Worm (Caenorhabditis elegans) whole organism, mixed stage, embryonic: Measurements from ENCODE around the gene srx-62.

ENCODE experiments used
- M03D4.4 ChIP-seq: sonication (generic microtip); optimal IDR thresholded peaks from 2 replicates; lab custom pipeline; 2017; ENCODE audit warnings: mild to moderate bottlenecking, missing genetic modification characterization, missing compliant biosample characterization
- bed-3 ChIP-seq: fragments of 200-800 bp; sonication (Bioruptor generic); optimal IDR thresholded peaks from 3 replicates; lab custom pipeline; 2018; ENCODE audit warnings: mild to moderate bottlenecking, missing genetic modification characterization, moderate library complexity, missing compliant biosample characterization
- blmp-1 ChIP-seq: fragments of 150-350 bp; optimal IDR thresholded peaks from 2 replicates; lab custom pipeline; 2014; ENCODE audit warnings: missing biosample characterization, missing genetic modification characterization
- ceh-39 ChIP-seq: fragments of 150-350 bp; optimal IDR thresholded peaks from 2 replicates; lab custom pipeline; 2014; ENCODE audit warnings: missing biosample characterization, missing genetic modification characterization
- ceh-43 ChIP-seq: fragments of 200-800 bp; sonication (Bioruptor generic); optimal IDR thresholded peaks from 2 replicates; lab custom pipeline; 2018; ENCODE audit warnings: mild to moderate bottlenecking, missing genetic modification characterization, moderate library complexity, missing compliant biosample characterization
- ceh-83 ChIP-seq: fragments of 200-800 bp; sonication (Bioruptor generic); optimal IDR thresholded peaks from 2 replicates; lab custom pipeline; 2018; ENCODE audit warnings: mild to moderate bottlenecking, missing genetic modification characterization, missing compliant biosample characterization
- ces-1 ChIP-seq: fragments of 150-350 bp; optimal IDR thresholded peaks from 2 replicates; lab custom pipeline; 2014; ENCODE audit warnings: missing biosample characterization, missing genetic modification reagents, missing genetic modification characterization
- cnd-1 ChIP-seq: fragments of 200-800 bp; sonication (Bioruptor generic); optimal IDR thresholded peaks from 2 replicates; lab custom pipeline; 2018; ENCODE audit warnings: mild to moderate bottlenecking, missing genetic modification characterization, missing compliant biosample characterization
- drap-1 ChIP-seq: fragments of 200-800 bp; sonication (Bioruptor generic); optimal IDR thresholded peaks from 3 replicates; lab custom pipeline; 2018; ENCODE audit warnings: mild to moderate bottlenecking, missing genetic modification characterization, missing compliant biosample characterization
- elt-3 ChIP-seq: fragments of 150-350 bp; optimal IDR thresholded peaks from 2 replicates; lab custom pipeline; 2014; ENCODE audit warnings: missing biosample characterization, missing genetic modification characterization
- flh-1 ChIP-seq: fragments of 200-800 bp; sonication (Bioruptor generic); optimal IDR thresholded peaks from 2 replicates; lab custom pipeline; 2018; ENCODE audit warnings: mild to moderate bottlenecking, missing genetic modification characterization, moderate library complexity, missing compliant biosample characterization
- ham-2 ChIP-seq: fragments of 200-800 bp; sonication (Bioruptor generic); optimal IDR thresholded peaks from 2 replicates; lab custom pipeline; 2018; ENCODE audit warnings: mild to moderate bottlenecking, missing genetic modification characterization, missing compliant biosample characterization
- hlh-1 ChIP-seq: fragments of 150-350 bp; optimal IDR thresholded peaks from 2 replicates; lab custom pipeline; 2014; ENCODE audit warnings: missing biosample characterization, missing genetic modification reagents, missing genetic modification characterization
- lin-32 ChIP-seq: fragments of 200-800 bp; sonication (Bioruptor generic); optimal IDR thresholded peaks from 2 replicates; lab custom pipeline; 2018; ENCODE audit warnings: mild to moderate bottlenecking, missing genetic modification characterization, missing compliant biosample characterization
- lsy-2 ChIP-seq: fragments of 150-350 bp; optimal IDR thresholded peaks from 2 replicates; lab custom pipeline; 2014; ENCODE audit warnings: missing biosample characterization, missing genetic modification characterization
- mab-5 ChIP-seq: fragments of 150-350 bp; optimal IDR thresholded peaks from 2 replicates; lab custom pipeline; 2014; ENCODE audit warnings: missing biosample characterization, missing genetic modification characterization
- mep-1 ChIP-seq: fragments of 150-350 bp; optimal IDR thresholded peaks from 2 replicates; lab custom pipeline; 2017; ENCODE audit warnings: missing biosample characterization, missing genetic modification reagents, missing genetic modification characterization, inconsistent platforms
- mls-2 ChIP-seq: sonication (generic microtip); optimal IDR thresholded peaks from 2 replicates; lab custom pipeline; 2016; ENCODE audit warnings: mild to moderate bottlenecking, missing genetic modification characterization, moderate library complexity, missing compliant biosample characterization
- nhr-12 ChIP-seq: fragments of 150-350 bp; optimal IDR thresholded peaks from 2 replicates; lab custom pipeline; 2014; ENCODE audit warnings: missing biosample characterization, missing genetic modification characterization
- nhr-2 ChIP-seq: fragments of 150-350 bp; optimal IDR thresholded peaks from 2 replicates; lab custom pipeline; 2014; ENCODE audit warnings: missing biosample characterization, missing genetic modification characterization
- nhr-237 ChIP-seq: fragments of 150-350 bp; optimal IDR thresholded peaks from 2 replicates; lab custom pipeline; 2014; ENCODE audit warnings: missing biosample characterization, missing genetic modification characterization
- nhr-28 ChIP-seq: fragments of 150-350 bp; optimal IDR thresholded peaks from 2 replicates; lab custom pipeline; 2014; ENCODE audit warnings: missing biosample characterization, missing genetic modification characterization
- nhr-76 ChIP-seq: sonication (generic microtip); optimal IDR thresholded peaks from 2 replicates; lab custom pipeline; 2017; ENCODE audit warnings: missing biosample characterization, missing genetic modification characterization
- pha-4 ChIP-seq: fragments of 150-350 bp; optimal IDR thresholded peaks from 2 replicates; lab custom pipeline; 2018; ENCODE audit warnings: missing biosample characterization, missing genetic modification reagents, missing genetic modification characterization
- sem-2 ChIP-seq: fragments of 200-800 bp; sonication (Bioruptor generic); optimal IDR thresholded peaks from 2 replicates; lab custom pipeline; 2018; ENCODE audit warnings: mild to moderate bottlenecking, missing genetic modification characterization, missing compliant biosample characterization
- snpc-4 ChIP-seq: fragments of 150-350 bp; optimal IDR thresholded peaks from 2 replicates; lab custom pipeline; 2014; ENCODE audit warnings: missing biosample characterization, missing genetic modification characterization
- sptf-1 ChIP-seq: sonication (generic microtip); optimal IDR thresholded peaks from 2 replicates; lab custom pipeline; 2017; ENCODE audit warnings: mild to moderate bottlenecking, missing genetic modification characterization, moderate library complexity, missing compliant biosample characterization
- tbx-8 ChIP-seq: fragments of 200-800 bp; sonication (Bioruptor generic); optimal IDR thresholded peaks from 2 replicates; lab custom pipeline; 2018; ENCODE audit warnings: mild to moderate bottlenecking, missing genetic modification characterization, moderate library complexity, missing compliant biosample characterization
- unc-120 ChIP-seq: sonication (generic microtip); optimal IDR thresholded peaks from 2 replicates; lab custom pipeline; 2017; ENCODE audit warnings: missing genetic modification characterization, missing compliant biosample characterization; ENCODE audit not compliant: poor library complexity, severe bottlenecking
- unc-39 ChIP-seq: fragments of 150-350 bp; optimal IDR thresholded peaks from 2 replicates; lab custom pipeline; 2014; ENCODE audit warnings: missing biosample characterization, missing genetic modification characterization
- unc-62 ChIP-seq: fragments of 150-350 bp; optimal IDR thresholded peaks from 2 replicates; lab custom pipeline; 2014; ENCODE audit warnings: missing biosample characterization, missing genetic modification reagents, missing genetic modification characterization
- ztf-11 ChIP-seq: fragments of 150-350 bp; optimal IDR thresholded peaks from 2 replicates; lab custom pipeline; 2014; ENCODE audit warnings: missing biosample characterization, missing genetic modification characterization

The srx-62 gene

DNA sequence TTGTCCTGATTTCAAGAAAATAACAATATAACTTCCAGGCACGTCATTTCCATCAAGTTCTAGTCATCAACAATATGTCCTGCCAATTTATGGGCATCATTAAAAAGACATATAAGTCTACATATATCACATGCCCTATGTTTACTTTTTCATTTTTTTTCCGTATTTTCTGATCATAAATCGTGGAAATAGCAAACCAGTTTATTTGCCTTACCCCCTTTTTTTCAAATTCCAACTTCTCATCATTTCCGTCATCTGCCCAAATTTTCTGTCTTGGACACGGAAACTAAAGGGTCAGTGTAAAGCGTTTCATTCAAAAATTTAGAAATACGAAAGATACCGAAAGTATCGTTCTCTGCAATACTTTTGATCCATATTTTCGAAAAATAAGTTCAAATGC lies 3.4 kb downstream of the srx-62 start:
- TF ChIP-seq blmp-1 (tag; lab: Kevin White, UChicago) (no peak), sptf-1 (tag; lab: Kevin White, UChicago) (no peak), snpc-4 (tag; lab: Kevin White, UChicago) (no peak), nhr-76 (tag; lab: Kevin White, UChicago) (no peak), ces-1 (GFP tag; lab: Kevin White, UChicago) (no peak), unc-62 (no peak), ceh-83 (GFP tag; lab: Kevin White, UChicago) (no peak), lsy-2 (no peak), flh-1 (GFP tag; lab: Kevin White, UChicago) (no peak), ztf-11 (tag; lab: Kevin White, UChicago) (no peak), nhr-28 (tag; lab: Kevin White, UChicago) (no peak), nhr-237 (tag; lab: Kevin White, UChicago) (no peak), ceh-43 (no peak)
- TF ChIP-seq, all 35 proteins: peak for 0

DNA sequence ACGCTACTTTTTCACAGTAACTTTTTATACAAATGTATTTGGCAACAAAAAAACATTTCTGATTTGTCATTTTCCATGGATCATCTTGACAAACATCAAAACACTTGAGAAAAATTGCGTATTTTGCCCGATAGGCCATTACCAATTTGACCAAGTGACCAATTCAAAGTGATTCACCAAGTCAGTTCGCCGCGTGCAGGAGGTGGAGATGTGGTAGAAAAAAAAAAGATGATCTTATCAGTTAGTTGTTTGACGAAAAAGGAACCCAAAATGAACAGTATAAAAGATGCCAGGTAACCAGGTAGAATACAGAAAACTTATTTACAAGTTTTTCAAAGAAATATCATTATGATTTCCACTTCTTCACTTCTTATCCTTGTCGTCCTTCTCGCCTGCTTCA lies 6.7 kb downstream of the srx-62 start, which contains the start of gene nlp-27:
Gene nlp-27, plus strand, starts transcription at position 309 of the 400 bp plus-strand sequence.
- TF ChIP-seq lin-32 (no peak), cnd-1 (tag; lab: Kevin White, UChicago) (no peak), sem-2 (GFP tag; lab: Kevin White, UChicago) (no peak), mab-5 (tag; lab: Kevin White, UChicago) (no peak), lsy-2 (no peak), hlh-1 (tag; lab: Kevin White, UChicago) (no peak), nhr-2 (tag; lab: Kevin White, UChicago) (no peak), unc-39 (no peak), ham-2 (no peak), M03D4.4 (no peak), nhr-76 (tag; lab: Kevin White, UChicago) (no peak), nhr-28 (tag; lab: Kevin White, UChicago) (no peak)

ce11 chrV:3987616-3988015 lies 8.1 kb downstream of the srx-62 start, which contains the start of gene nlp-28:
TSS of gene nlp-28 (plus strand) at chrV:3987900.
- TF ChIP-seq unc-120 (tag; lab: Kevin White, UChicago) (no peak), ham-2 (no peak), M03D4.4 (no peak), snpc-4 (tag; lab: Kevin White, UChicago) (no peak), unc-39 (no peak), hlh-1 (tag; lab: Kevin White, UChicago) (no peak), unc-62 (no peak), cnd-1 (tag; lab: Kevin White, UChicago) (no peak), bed-3 (GFP tag; lab: Kevin White, UChicago) (no peak), blmp-1 (tag; lab: Kevin White, UChicago) (no peak), ceh-83 (GFP tag; lab: Kevin White, UChicago) (no peak), lin-32 (no peak), ces-1 (GFP tag; lab: Kevin White, UChicago) (no peak), tbx-8 (GFP tag; lab: Kevin White, UChicago) (no peak), ceh-39 (tag; lab: Kevin White, UChicago) (no peak), mls-2 (tag; lab: Kevin White, UChicago) (no peak), nhr-12 (tag; lab: Kevin White, UChicago) (no peak), nhr-237 (tag; lab: Kevin White, UChicago) (no peak), ztf-11 (tag; lab: Kevin White, UChicago) (no peak), elt-3 (tag; lab: Kevin White, UChicago) (no peak)

ce11 chrV:3985104-3985503 lies 10.6 kb downstream of the srx-62 start:
- TF ChIP-seq drap-1, result no peak
- no peak for TF ChIP-seq nhr-237 (tag; lab: Kevin White, UChicago)
- no peak for TF ChIP-seq flh-1 (GFP tag; lab: Kevin White, UChicago)
- no peak for TF ChIP-seq bed-3 (GFP tag; lab: Kevin White, UChicago)
- TF ChIP-seq nhr-28 (tag; lab: Kevin White, UChicago), result no peak
- TF ChIP-seq cnd-1 (tag; lab: Kevin White, UChicago), result no peak

ce11 chrV:3984178-3984577 lies 11.6 kb downstream of the srx-62 start, which contains the start of gene nlp-29:
TSS of gene nlp-29 (plus strand) at chrV:3984425.
- TF ChIP-seq ceh-43, result no peak
- no peak for TF ChIP-seq cnd-1 (tag; lab: Kevin White, UChicago)
- no peak for TF ChIP-seq ces-1 (GFP tag; lab: Kevin White, UChicago)
- TF ChIP-seq snpc-4 (tag; lab: Kevin White, UChicago), result no peak
- TF ChIP-seq mls-2 (tag; lab: Kevin White, UChicago), result no peak
- TF ChIP-seq elt-3 (tag; lab: Kevin White, UChicago), result no peak
- TF ChIP-seq unc-120 (tag; lab: Kevin White, UChicago), result no peak
- no peak for TF ChIP-seq ceh-83 (GFP tag; lab: Kevin White, UChicago)
- no peak for TF ChIP-seq pha-4 (tag; lab: Kevin White, UChicago)
- no peak for TF ChIP-seq mep-1 (tag; lab: Kevin White, UChicago)
- no peak for TF ChIP-seq nhr-2 (tag; lab: Kevin White, UChicago)
- TF ChIP-seq ztf-11 (tag; lab: Kevin White, UChicago), result no peak
- TF ChIP-seq sem-2 (GFP tag; lab: Kevin White, UChicago), result no peak
- no peak for TF ChIP-seq nhr-237 (tag; lab: Kevin White, UChicago)
